Worm (Caenorhabditis elegans) whole organism, L3 larva: ENCODE data around the gene cng-1.

Experiments used
- ama-1 ChIP-seq: fragments of 150-350 bp; optimal IDR thresholded peaks from 2 replicates; lab custom pipeline; 2018
- ceh-16 ChIP-seq: sonication (generic microtip); optimal IDR thresholded peaks from 2 replicates; lab custom pipeline; 2017; ENCODE audit warnings: missing biosample characterization, missing genetic modification characterization
- ceh-82 ChIP-seq: fragments of 150-350 bp; optimal IDR thresholded peaks from 2 replicates; lab custom pipeline; 2014; ENCODE audit warnings: missing biosample characterization, missing genetic modification characterization
- jun-1 ChIP-seq: fragments of 150-350 bp; optimal IDR thresholded peaks from 2 replicates; lab custom pipeline; 2014; ENCODE audit warnings: missing biosample characterization, missing genetic modification reagents, missing genetic modification characterization
- lin-39 ChIP-seq: fragments of 150-350 bp; optimal IDR thresholded peaks from 2 replicates; lab custom pipeline; 2018; ENCODE audit warnings: missing biosample characterization, missing genetic modification reagents, missing genetic modification characterization
- mdl-1 ChIP-seq: fragments of 150-350 bp; optimal IDR thresholded peaks from 2 replicates; lab custom pipeline; 2014; ENCODE audit warnings: missing biosample characterization, missing genetic modification characterization
- nhr-12 ChIP-seq: fragments of 150-350 bp; optimal IDR thresholded peaks from 2 replicates; lab custom pipeline; 2014; ENCODE audit warnings: missing biosample characterization, missing genetic modification characterization
- nhr-25 ChIP-seq: sonication (generic microtip); optimal IDR thresholded peaks from 2 replicates; lab custom pipeline; 2017; ENCODE audit warnings: missing biosample characterization, missing genetic modification characterization
- nhr-28 ChIP-seq: fragments of 150-350 bp; optimal IDR thresholded peaks from 2 replicates; lab custom pipeline; 2014; ENCODE audit warnings: missing biosample characterization, missing genetic modification characterization
- pqm-1 ChIP-seq: fragments of 150-350 bp; optimal IDR thresholded peaks from 2 replicates; lab custom pipeline; 2017; ENCODE audit warnings: missing biosample characterization, missing genetic modification characterization, inconsistent platforms
- skn-1 ChIP-seq: fragments of 150-350 bp; optimal IDR thresholded peaks from 2 replicates; lab custom pipeline; 2014; ENCODE audit warnings: missing biosample characterization, missing genetic modification characterization

- TF ChIP-seq nhr-12 (tag; lab: Kevin White, UChicago) (no peak), mdl-1 (tag; lab: Kevin White, UChicago) (no peak), pqm-1 (tag; lab: Kevin White, UChicago) (no peak), lin-39 (tag; lab: Kevin White, UChicago) (no peak), ama-1 (no peak), nhr-25 (tag; lab: Kevin White, UChicago) (no peak), jun-1 (tag; lab: Kevin White, UChicago) (no peak), nhr-28 (tag; lab: Kevin White, UChicago) (no peak), ceh-16 (tag; lab: Kevin White, UChicago) (no peak), skn-1 (tag; lab: Kevin White, UChicago) (no peak), ceh-82 (tag; lab: Kevin White, UChicago) (no peak)
Observed at ce11 chrV:15067165-15067564, 35.9 kb upstream of the cng-1 start, which contains the start of gene C25D7.10.
